Fruit fly (Drosophila melanogaster) whole organism, prepupa: ENCODE data around the gene Prosalpha2.

Experiments
- Blimp-1 ChIP-seq: fragments of 200-800 bp; sonication (Bioruptor generic); optimal IDR thresholded peaks from 3 replicates; lab custom pipeline; 2017; ENCODE audit warnings: missing biosample characterization, missing genetic modification characterization, mild to moderate bottlenecking, moderate library complexity, missing genetic modification reagents
- CG10631 ChIP-seq: fragments of 200-800 bp; sonication (Bioruptor generic); optimal IDR thresholded peaks from 2 replicates; lab custom pipeline; 2016; ENCODE audit warnings: missing biosample characterization, missing genetic modification characterization
- CG10669 ChIP-seq: fragments of 200-800 bp; sonication (Bioruptor generic); optimal IDR thresholded peaks from 3 replicates; lab custom pipeline; 2018; ENCODE audit warnings: missing biosample characterization, mild to moderate bottlenecking, missing genetic modification characterization, moderate library complexity
- CG11762 ChIP-seq: fragments of 200-800 bp; sonication (Bioruptor generic); optimal IDR thresholded peaks from 3 replicates; lab custom pipeline; 2016; ENCODE audit warnings: missing biosample characterization, missing genetic modification characterization; ENCODE audit not compliant: insufficient read depth
- CG11902 ChIP-seq: fragments of 200-800 bp; sonication (Bioruptor generic); optimal IDR thresholded peaks from 3 replicates; lab custom pipeline; 2016; ENCODE audit warnings: missing biosample characterization, missing genetic modification characterization
- CG15336 ChIP-seq: fragments of 200-800 bp; sonication (Bioruptor generic); IDR thresholded peaks from 2 replicates; pipeline ENCODE4 v1.3.6; 2022; ENCODE audit warnings: missing biosample characterization, missing genetic modification characterization
- CG16779 ChIP-seq: fragments of 200-800 bp; sonication (Bioruptor generic); optimal IDR thresholded peaks from 3 replicates; lab custom pipeline; 2017; ENCODE audit warnings: missing biosample characterization, mild to moderate bottlenecking, missing genetic modification characterization
- CG3032 ChIP-seq: fragments of 200-800 bp; optimal IDR thresholded peaks from 2 replicates; lab custom pipeline; 2019; ENCODE audit warnings: missing biosample characterization, mild to moderate bottlenecking, missing genetic modification characterization, moderate library complexity
- CG31627 ChIP-seq: fragments of 200-800 bp; sonication (Bioruptor generic); optimal IDR thresholded peaks from 3 replicates; lab custom pipeline; 2016; ENCODE audit warnings: missing biosample characterization, missing genetic modification characterization
- CG32006 ChIP-seq: fragments of 200-800 bp; sonication (Bioruptor generic); optimal IDR thresholded peaks from 3 replicates; lab custom pipeline; 2017; ENCODE audit warnings: missing biosample characterization, mild to moderate bottlenecking, missing genetic modification characterization
- CG3919 ChIP-seq: fragments of 200-800 bp; sonication (Bioruptor generic); optimal IDR thresholded peaks from 3 replicates; lab custom pipeline; 2016; ENCODE audit warnings: missing biosample characterization, missing genetic modification characterization
- CG4318 ChIP-seq: fragments of 200-800 bp; sonication (Bioruptor generic); optimal IDR thresholded peaks from 3 replicates; lab custom pipeline; 2017; ENCODE audit warnings: missing biosample characterization, mild to moderate bottlenecking, missing genetic modification characterization
- CG6163 ChIP-seq: fragments of 200-800 bp; sonication (Bioruptor generic); IDR thresholded peaks from 3 replicates; pipeline ENCODE4 v1.3.6; 2022; ENCODE audit warnings: missing biosample characterization, missing genetic modification characterization
- CG6792 ChIP-seq: fragments of 200-800 bp; sonication (Bioruptor generic); optimal IDR thresholded peaks from 3 replicates; lab custom pipeline; 2016; ENCODE audit warnings: missing biosample characterization, missing genetic modification characterization
- CG6808 ChIP-seq: fragments of 200-800 bp; sonication (Bioruptor generic); optimal IDR thresholded peaks from 3 replicates; lab custom pipeline; 2017; ENCODE audit warnings: missing biosample characterization, missing genetic modification characterization, mild to moderate bottlenecking, moderate library complexity, missing genetic modification reagents
- CG6854 ChIP-seq: fragments of 200-800 bp; sonication (Bioruptor generic); optimal IDR thresholded peaks from 2 replicates; lab custom pipeline; 2017; ENCODE audit warnings: missing biosample characterization, mild to moderate bottlenecking, missing genetic modification characterization
- CG7368 ChIP-seq: fragments of 200-800 bp; sonication (Bioruptor generic); optimal IDR thresholded peaks from 3 replicates; lab custom pipeline; 2016; ENCODE audit warnings: missing biosample characterization, missing genetic modification characterization
- CG8119 ChIP-seq: fragments of 200-800 bp; sonication (Bioruptor generic); IDR thresholded peaks from 3 replicates; pipeline ENCODE4 v1.3.6; 2022; ENCODE audit warnings: missing biosample characterization, missing genetic modification characterization
- CG8319 ChIP-seq: fragments of 200-800 bp; sonication (Bioruptor generic); optimal IDR thresholded peaks from 3 replicates; lab custom pipeline; 2016; ENCODE audit warnings: missing biosample characterization, missing genetic modification characterization
- CG8632 ChIP-seq: fragments of 200-800 bp; sonication (Bioruptor generic); optimal IDR thresholded peaks from 3 replicates; lab custom pipeline; 2016; ENCODE audit warnings: missing biosample characterization, missing genetic modification characterization
- CG9139 ChIP-seq: fragments of 200-800 bp; sonication (Bioruptor generic); optimal IDR thresholded peaks from 3 replicates; lab custom pipeline; 2017; ENCODE audit warnings: missing biosample characterization, mild to moderate bottlenecking, missing genetic modification characterization
- Eip75B ChIP-seq: fragments of 200-800 bp; sonication (Bioruptor generic); optimal IDR thresholded peaks from 3 replicates; lab custom pipeline; 2016; ENCODE audit warnings: missing biosample characterization, missing genetic modification characterization
- Eip78C ChIP-seq: fragments of 200-800 bp; sonication (Bioruptor generic); peaks from one replicate; lab custom pipeline; 2016; ENCODE audit warnings: missing biosample characterization, missing genetic modification characterization
- Ets21C ChIP-seq: fragments of 200-800 bp; sonication (Bioruptor generic); optimal IDR thresholded peaks from 3 replicates; lab custom pipeline; 2016; ENCODE audit warnings: missing biosample characterization, missing genetic modification characterization
- Ets96B ChIP-seq: fragments of 200-800 bp; optimal IDR thresholded peaks from 2 replicates; lab custom pipeline; 2019; ENCODE audit warnings: missing biosample characterization, mild to moderate bottlenecking, missing genetic modification characterization, moderate library complexity
- Gug ChIP-seq: fragments of 200-800 bp; sonication (Bioruptor generic); IDR thresholded peaks from 2 replicates; pipeline ENCODE4 v1.3.6; 2022; ENCODE audit warnings: missing biosample characterization, missing genetic modification characterization
- Hr38 ChIP-seq: sonication (Bioruptor generic); optimal IDR thresholded peaks from 2 replicates; lab custom pipeline; 2016; ENCODE audit warnings: missing biosample characterization, missing genetic modification characterization
- Hr39 ChIP-seq: fragments of 200-800 bp; sonication (Bioruptor generic); optimal IDR thresholded peaks from 2 replicates; lab custom pipeline; 2016; ENCODE audit warnings: missing biosample characterization, missing genetic modification characterization
- Hr4 ChIP-seq: fragments of 200-800 bp; sonication (Bioruptor generic); optimal IDR thresholded peaks from 3 replicates; lab custom pipeline; 2016; ENCODE audit warnings: missing biosample characterization, missing genetic modification characterization
- Lpt ChIP-seq: fragments of 200-800 bp; sonication (Bioruptor generic); optimal IDR thresholded peaks from 3 replicates; lab custom pipeline; 2016; ENCODE audit warnings: missing biosample characterization, missing genetic modification characterization
- Met ChIP-seq: fragments of 200-800 bp; sonication (Bioruptor generic); optimal IDR thresholded peaks from 3 replicates; lab custom pipeline; 2016; ENCODE audit warnings: missing biosample characterization, missing genetic modification characterization
- Smox ChIP-seq: fragments of 200-800 bp; sonication (Bioruptor generic); optimal IDR thresholded peaks from 3 replicates; lab custom pipeline; 2016; ENCODE audit warnings: missing biosample characterization, missing genetic modification characterization
- Sox14 ChIP-seq: fragments of 200-800 bp; sonication (Bioruptor generic); optimal IDR thresholded peaks from 3 replicates; lab custom pipeline; 2016; ENCODE audit warnings: missing biosample characterization, missing genetic modification characterization
- Sox15 ChIP-seq: fragments of 200-800 bp; sonication (Bioruptor generic); optimal IDR thresholded peaks from 3 replicates; lab custom pipeline; 2016; ENCODE audit warnings: missing biosample characterization, missing genetic modification characterization
- achi ChIP-seq: fragments of 200-800 bp; sonication (Bioruptor generic); optimal IDR thresholded peaks from 3 replicates; lab custom pipeline; 2016; ENCODE audit warnings: missing biosample characterization, missing genetic modification characterization
- acj6 ChIP-seq: fragments of 200-800 bp; sonication (Bioruptor generic); optimal IDR thresholded peaks from 3 replicates; lab custom pipeline; 2016; ENCODE audit warnings: missing biosample characterization, missing genetic modification characterization
- cyc ChIP-seq: fragments of 200-800 bp; sonication (Bioruptor generic); optimal IDR thresholded peaks from 3 replicates; lab custom pipeline; 2016; ENCODE audit warnings: missing biosample characterization, missing genetic modification characterization
- eg ChIP-seq: fragments of 200-800 bp; sonication (Bioruptor generic); IDR thresholded peaks from 3 replicates; pipeline ENCODE4 v1.3.6; 2022; ENCODE audit warnings: missing biosample characterization, missing genetic modification characterization
- esn ChIP-seq: fragments of 200-800 bp; sonication (Bioruptor generic); optimal IDR thresholded peaks from 2 replicates; lab custom pipeline; 2016; ENCODE audit warnings: missing biosample characterization, mild to moderate bottlenecking, missing genetic modification characterization, moderate library complexity
- fd59A ChIP-seq: fragments of 200-800 bp; sonication (Bioruptor generic); optimal IDR thresholded peaks from 2 replicates; lab custom pipeline; 2017; ENCODE audit warnings: missing biosample characterization, mild to moderate bottlenecking, missing genetic modification characterization, missing genetic modification reagents
- fd85E ChIP-seq: fragments of 200-800 bp; sonication (Bioruptor generic); optimal IDR thresholded peaks from 3 replicates; lab custom pipeline; 2016; ENCODE audit warnings: missing biosample characterization, missing genetic modification characterization
- fkh ChIP-seq: fragments of 200-800 bp; sonication (Bioruptor generic); optimal IDR thresholded peaks from 3 replicates; lab custom pipeline; 2017; ENCODE audit warnings: missing biosample characterization, mild to moderate bottlenecking, missing genetic modification characterization, moderate library complexity
- lz ChIP-seq: fragments of 200-800 bp; sonication (Bioruptor generic); optimal IDR thresholded peaks from 3 replicates; lab custom pipeline; 2016; ENCODE audit warnings: missing biosample characterization, missing genetic modification characterization
- net ChIP-seq: fragments of 200-800 bp; sonication (Bioruptor generic); optimal IDR thresholded peaks from 3 replicates; lab custom pipeline; 2016; ENCODE audit warnings: missing biosample characterization, missing genetic modification characterization
- pdm3 ChIP-seq: fragments of 200-800 bp; sonication (Bioruptor generic); optimal IDR thresholded peaks from 3 replicates; lab custom pipeline; 2016; ENCODE audit warnings: missing biosample characterization, missing genetic modification characterization
- spab ChIP-seq: fragments of 200-800 bp; sonication (Bioruptor generic); optimal IDR thresholded peaks from 2 replicates; lab custom pipeline; 2017; ENCODE audit warnings: missing biosample characterization, mild to moderate bottlenecking, missing genetic modification characterization, missing genetic modification reagents
- ss ChIP-seq, 2 experiments: fragments of 200-800 bp; sonication (Bioruptor generic); optimal IDR thresholded peaks; 2 replicates in 1 of 2; 3 replicates in 1 of 2; lab custom pipeline; 2017 to 2018; ENCODE audit warnings: mild to moderate bottlenecking in 2 of 2, missing biosample characterization in 2 of 2, missing genetic modification characterization in 2 of 2, moderate library complexity in 1 of 2
- svp ChIP-seq: fragments of 200-800 bp; sonication (Bioruptor generic); peaks from one replicate; lab custom pipeline; 2016; ENCODE audit warnings: missing biosample characterization, missing genetic modification characterization
- topi ChIP-seq: fragments of 200-800 bp; sonication (Bioruptor generic); optimal IDR thresholded peaks from 3 replicates; lab custom pipeline; 2016; ENCODE audit warnings: missing biosample characterization, missing genetic modification characterization
- vri ChIP-seq: fragments of 200-800 bp; sonication (Bioruptor generic); optimal IDR thresholded peaks from 3 replicates; lab custom pipeline; 2016; ENCODE audit warnings: missing biosample characterization, mild to moderate bottlenecking, missing genetic modification characterization

Gene Prosalpha2

dm6 chr3R:12442601-12443533 lies 11.7 kb downstream of the Prosalpha2 start:
- peak; percentile 45 for TF ChIP-seq achi (GFP tag; lab: Kevin White, UChicago)
- no peak for TF ChIP-seq CG8319
- TF ChIP-seq CG6792 (GFP tag; lab: Kevin White, UChicago), result peak; percentile 19
- peak; percentile 35 for TF ChIP-seq acj6 (GFP tag; lab: Kevin White, UChicago)
- no peak for TF ChIP-seq Sox15
- TF ChIP-seq Smox, result peak; percentile 17
- peak; percentile 46 for TF ChIP-seq Hr39 (GFP tag; lab: Kevin White, UChicago)
- peak; percentile 11 for TF ChIP-seq CG11762
- peak; percentile 27 for TF ChIP-seq CG31627 (GFP tag; lab: Kevin White, UChicago)
- TF ChIP-seq Lpt, result peak; percentile 33
- TF ChIP-seq Hr4, result peak; percentile 67
- TF ChIP-seq Eip75B (GFP tag; lab: Kevin White, UChicago), result peak; percentile 51
- no peak for TF ChIP-seq CG16779
- no peak for TF ChIP-seq Hr38 (GFP tag; lab: Kevin White, UChicago)
- peak; percentile 58 for TF ChIP-seq Ets96B (tag; lab: Kevin White, UChicago)
- peak; percentile 50 for TF ChIP-seq topi
- TF ChIP-seq CG3919 (GFP tag; lab: Kevin White, UChicago), result peak; percentile 56
- no peak for TF ChIP-seq fd85E (GFP tag; lab: Kevin White, UChicago)
- peak; percentile 11 to 41 for TF ChIP-seq ss (GFP tag; optimal IDR thresholded peaks at IDR 0.05; lab: Kevin White, UChicago)
- peak; percentile 68 for TF ChIP-seq CG15336 (GFP tag; lab: Robert Waterston, UW)
- peak; percentile 40 for TF ChIP-seq CG10669 (GFP tag; lab: Kevin White, UChicago)
- peak; percentile 18 for TF ChIP-seq CG4318
- TF ChIP-seq CG11902 (GFP tag; lab: Kevin White, UChicago), result no peak
- TF ChIP-seq esn (GFP tag; lab: Kevin White, UChicago), result peak; percentile 54
- peak; percentile 68 for TF ChIP-seq fkh (GFP tag; lab: Kevin White, UChicago)
- TF ChIP-seq Gug (GFP tag; lab: Robert Waterston, UW), result peak; percentile 47; the same call in 1 of the 2 replicates
- TF ChIP-seq Ets21C (GFP tag; lab: Kevin White, UChicago), result peak; percentile 5
- TF ChIP-seq CG10631 (GFP tag; lab: Kevin White, UChicago), result peak; percentile 45
- TF ChIP-seq net (GFP tag; lab: Kevin White, UChicago), result peak; percentile 48
- TF ChIP-seq Blimp-1 (GFP tag; lab: Kevin White, UChicago), result no peak
- peak; percentile 60; the same call in 1 of the 3 replicates for TF ChIP-seq eg (GFP tag; lab: Robert Waterston, UW)
- TF ChIP-seq CG3032 (tag; lab: Kevin White, UChicago), result peak; percentile 29
- no peak for TF ChIP-seq CG8632
- peak; percentile 70 for TF ChIP-seq pdm3
- TF ChIP-seq lz (GFP tag; lab: Kevin White, UChicago), result peak; percentile 45
- TF ChIP-seq CG6808 (GFP tag; lab: Kevin White, UChicago), result peak; percentile 41
- peak; percentile 42 for TF ChIP-seq CG6854 (GFP tag; lab: Kevin White, UChicago)
- peak; percentile 39 for TF ChIP-seq Sox14 (GFP tag; lab: Kevin White, UChicago)
- TF ChIP-seq cyc (GFP tag; lab: Kevin White, UChicago), result peak; percentile 14
- TF ChIP-seq Met, result peak; percentile 63
- TF ChIP-seq svp (GFP tag; lab: Kevin White, UChicago), result peak; percentile 67
- no peak for TF ChIP-seq spab (GFP tag; lab: Kevin White, UChicago)
- TF ChIP-seq fd59A (GFP tag; lab: Kevin White, UChicago), result no peak
- TF ChIP-seq CG7368 (GFP tag; lab: Kevin White, UChicago), result peak; percentile 21
- peak; percentile 64 for TF ChIP-seq vri (GFP tag; lab: Kevin White, UChicago)
- TF ChIP-seq CG32006, result peak; percentile 65
- peak; percentile 39; the same call in 2 of the 3 replicates for TF ChIP-seq CG8119 (GFP tag; lab: Robert Waterston, UW)
- TF ChIP-seq Eip78C (GFP tag; lab: Kevin White, UChicago), result peak; percentile 94
- TF ChIP-seq CG6163 (GFP tag; lab: Robert Waterston, UW), result peak; percentile 63; the same call in 2 of the 3 replicates
- no peak for TF ChIP-seq CG9139 (GFP tag; lab: Kevin White, UChicago)
